Worm (Caenorhabditis elegans): Measurements from ENCODE around the gene Y48E1C.1.

DNA sequence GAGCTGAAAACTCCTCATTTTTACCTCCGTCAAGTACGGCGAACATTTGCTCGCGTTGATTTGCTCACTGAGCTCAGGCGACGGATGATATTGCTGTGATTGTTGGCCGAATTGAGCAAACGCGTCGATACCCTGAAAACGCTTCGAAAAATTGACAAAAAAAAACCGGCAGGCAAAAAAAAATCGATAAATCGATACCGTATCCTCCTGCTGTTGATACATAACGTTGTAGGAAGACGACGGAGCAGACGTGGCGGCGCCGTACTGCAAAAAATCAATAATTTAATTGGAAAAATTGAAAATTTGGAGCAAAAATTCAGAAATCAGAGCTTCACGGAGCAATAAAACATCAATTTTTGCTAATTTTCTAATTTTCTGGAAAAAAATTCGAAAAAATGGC is 40.0 kb downstream of the Y48E1C.1 start:
- TF ChIP-seq elt-3 (tag; optimal IDR thresholded peaks at IDR 0.05), result no peak
- TF ChIP-seq unc-39 (tag; optimal IDR thresholded peaks at IDR 0.05), result no peak
- no peak for TF ChIP-seq nhr-77 (tag; optimal IDR thresholded peaks at IDR 0.05)
- no peak for TF ChIP-seq Y55F3AM.14 (GFP tag; optimal IDR thresholded peaks at IDR 0.05)
- TF ChIP-seq ztf-4 (tag; optimal IDR thresholded peaks at IDR 0.05), result no peak
- TF ChIP-seq skn-1 (tag; optimal IDR thresholded peaks at IDR 0.05), result no peak
- TF ChIP-seq gmeb-1 (tag; optimal IDR thresholded peaks at IDR 0.05), result no peak
- no peak for TF ChIP-seq lin-11 (tag; optimal IDR thresholded peaks at IDR 0.05)

Measured in whole organism, L2 larva.